Fruit fly (Drosophila melanogaster) whole organism, embryonic: ENCODE measurements around the gene CG11164.

Experiments
- CG10462 ChIP-seq: fragments of 200-800 bp; sonication (Bioruptor generic); optimal IDR thresholded peaks from 2 replicates; lab custom pipeline; 2016; ENCODE audit warnings: missing biosample characterization, missing genetic modification characterization
- CG10543 ChIP-seq: fragments of 200-800 bp; sonication (Bioruptor generic); optimal IDR thresholded peaks from 3 replicates; lab custom pipeline; 2017; ENCODE audit warnings: missing biosample characterization, mild to moderate bottlenecking, missing genetic modification characterization, moderate library complexity
- CG11093 ChIP-seq: fragments of 200-800 bp; sonication (Bioruptor generic); IDR thresholded peaks from 3 replicates; pipeline ENCODE4 v1.3.6; 2022; ENCODE audit warnings: missing biosample characterization, missing genetic modification characterization
- CG1603 ChIP-seq: fragments of 200-800 bp; sonication (Bioruptor generic); optimal IDR thresholded peaks from 2 replicates; lab custom pipeline; 2019; ENCODE audit warnings: missing biosample characterization, mild to moderate bottlenecking, missing genetic modification characterization, moderate library complexity
- E2f2 ChIP-seq: fragments of 200-800 bp; sonication (Bioruptor generic); IDR thresholded peaks from 2 replicates; pipeline ENCODE4 v1.3.6; 2022; ENCODE audit warnings: missing biosample characterization, missing genetic modification characterization
- Elba2 ChIP-seq: fragments of 200-800 bp; sonication (Bioruptor generic); optimal IDR thresholded peaks from 3 replicates; lab custom pipeline; 2016; ENCODE audit warnings: missing biosample characterization, missing genetic modification characterization
- Hsf ChIP-seq: fragments of 200-800 bp; sonication (Bioruptor generic); optimal IDR thresholded peaks from 3 replicates; lab custom pipeline; 2016; ENCODE audit warnings: missing biosample characterization, missing genetic modification characterization
- ato ChIP-seq: fragments of 200-800 bp; sonication (Bioruptor generic); IDR thresholded peaks from 2 replicates; pipeline ENCODE4 v1.3.6; 2022; ENCODE audit warnings: missing biosample characterization, missing genetic modification characterization; ENCODE audit not compliant: partially characterized antibody
- dati ChIP-seq: fragments of 200-800 bp; sonication (Bioruptor generic); IDR thresholded peaks from 2 replicates; pipeline ENCODE4 v1.3.6; 2022; ENCODE audit warnings: missing biosample characterization, missing genetic modification characterization
- dimm ChIP-seq: fragments of 200-800 bp; sonication (Bioruptor generic); IDR thresholded peaks from 2 replicates; pipeline ENCODE4 v1.3.6; 2022; ENCODE audit warnings: missing biosample characterization, missing genetic modification characterization
- pfk ChIP-seq: fragments of 200-800 bp; sonication (Bioruptor generic); optimal IDR thresholded peaks from 2 replicates; lab custom pipeline; 2018; ENCODE audit warnings: missing biosample characterization, mild to moderate bottlenecking, missing genetic modification characterization, moderate library complexity
- sens-2 ChIP-seq: fragments of 200-800 bp; sonication (Bioruptor generic); IDR thresholded peaks from 2 replicates; pipeline ENCODE4 v1.3.6; 2022; ENCODE audit warnings: missing biosample characterization, missing genetic modification characterization

DNA sequence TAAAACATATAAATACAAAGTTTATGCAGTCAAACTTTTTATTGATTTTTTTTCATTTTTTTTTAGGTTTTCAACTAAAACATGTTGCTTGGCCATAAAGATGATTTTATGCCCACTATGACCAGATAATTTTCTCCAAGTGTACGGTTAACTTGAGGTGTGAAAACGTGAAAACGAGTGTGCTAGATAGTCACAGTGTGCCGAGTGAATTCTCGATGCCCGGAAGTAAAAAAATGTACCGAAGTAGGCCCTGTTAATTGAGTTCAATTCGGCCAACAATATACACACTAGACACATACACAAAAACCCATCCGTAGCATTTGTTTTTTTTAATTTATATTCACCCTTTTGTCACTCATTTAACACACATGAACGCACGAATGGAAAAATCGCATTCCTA, 24.2 kb downstream of the CG11164 start, which contains the start of gene Nna1:
- TF ChIP-seq E2f2 (GFP tag; lab: Robert Waterston, UW) (no peak), CG1603 (tag; lab: Kevin White, UChicago) (no peak), pfk (no peak), CG11093 (GFP tag; lab: Robert Waterston, UW) (no peak), Hsf (GFP tag; lab: Kevin White, UChicago) (no peak), CG10543 (GFP tag; lab: Kevin White, UChicago) (no peak), dimm (GFP tag; lab: Robert Waterston, UW) (no peak), Elba2 (GFP tag; lab: Kevin White, UChicago) (no peak), ato (no peak), sens-2 (GFP tag; lab: Robert Waterston, UW) (no peak), dati (GFP tag; lab: Robert Waterston, UW) (no peak), CG10462 (GFP tag; lab: Kevin White, UChicago) (no peak)
